Comparison of ENCODE assay signal across 2 fruit fly cellular contexts in the genomic region with DNA sequence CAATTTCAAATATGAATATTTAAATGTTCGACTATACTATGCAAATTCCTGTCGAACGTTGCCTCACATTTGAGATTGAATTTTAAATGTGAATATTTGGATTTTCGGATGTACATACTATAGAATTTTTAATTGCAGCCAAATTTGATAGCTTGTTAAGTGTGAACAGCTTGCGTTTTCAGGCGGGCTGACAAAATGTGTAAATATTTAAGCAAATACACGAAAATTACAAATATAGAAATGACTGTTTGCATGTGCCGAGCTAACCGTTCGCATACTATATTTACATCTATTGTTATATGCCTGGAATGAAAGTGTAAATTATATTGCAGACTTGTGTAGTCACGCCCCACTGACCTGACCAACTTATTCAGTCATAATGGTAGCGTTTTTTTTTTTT.
TF ChIP-seq lines count a peak whose summit lies in the region.

No protein-coding gene starts in this region.

- TF ChIP-seq CTCF in whole organism, embryonic (GFP tag; optimal IDR thresholded peaks at IDR 0.05; lab: Kevin White, UChicago) = no peak

TF ChIP-seq in whole organism, embryonic, 481 proteins besides CTCF, POLR2A, EP300 and RAD21 (continues in another document):
- no peak for TF ChIP-seq mirr (GFP tag; optimal IDR thresholded peaks at IDR 0.05; lab: Kevin White, UChicago)
- TF ChIP-seq CG1603 (tag; optimal IDR thresholded peaks at IDR 0.05; lab: Kevin White, UChicago) = peak; percentile 33
- peak; percentile 22 for TF ChIP-seq CG18619 (GFP tag; optimal IDR thresholded peaks at IDR 0.05; lab: Kevin White, UChicago)
- TF ChIP-seq Sry-β (GFP tag; optimal IDR thresholded peaks at IDR 0.05; lab: Kevin White, UChicago) = no peak
- TF ChIP-seq ATbp (GFP tag; optimal IDR thresholded peaks at IDR 0.05; lab: Kevin White, UChicago) = peak; percentile 61
- TF ChIP-seq CG10209 (GFP tag; optimal IDR thresholded peaks at IDR 0.05; lab: Kevin White, UChicago) = no peak
- TF ChIP-seq Fer1 (GFP tag; optimal IDR thresholded peaks at IDR 0.05; lab: Kevin White, UChicago) = peak; percentile 38
- peak; percentile 24 for TF ChIP-seq PHDP (tag; optimal IDR thresholded peaks at IDR 0.05; lab: Kevin White, UChicago)
- TF ChIP-seq CG7745 (tag; optimal IDR thresholded peaks at IDR 0.05; lab: Kevin White, UChicago) = no peak
- no peak for TF ChIP-seq CG1832 (GFP tag; optimal IDR thresholded peaks at IDR 0.05; lab: Kevin White, UChicago)
- TF ChIP-seq CG34376 (GFP tag; optimal IDR thresholded peaks at IDR 0.05; lab: Kevin White, UChicago) = no peak
- peak; percentile 14 for TF ChIP-seq Meics (GFP tag; optimal IDR thresholded peaks at IDR 0.05; lab: Kevin White, UChicago)
- TF ChIP-seq CG11456 (GFP tag; IDR thresholded peaks at IDR 0.05; lab: Robert Waterston, UW) = no peak
- TF ChIP-seq wdn (GFP tag; IDR thresholded peaks at IDR 0.05; lab: Robert Waterston, UW) = 0 out of 2 replicates have a peak, but pooled peaks have one; percentile 14
- TF ChIP-seq CG12071 (GFP tag; optimal IDR thresholded peaks at IDR 0.05; lab: Kevin White, UChicago) = peak; percentile 41
- peak; percentile 50 for TF ChIP-seq CG17568 (GFP tag; optimal IDR thresholded peaks at IDR 0.05; lab: Kevin White, UChicago)
- no peak for TF ChIP-seq odd (GFP tag; optimal IDR thresholded peaks at IDR 0.05; lab: Kevin White, UChicago)
- peak; percentile 25 for TF ChIP-seq Vsx1 (GFP tag; optimal IDR thresholded peaks at IDR 0.05; lab: Kevin White, UChicago)
- TF ChIP-seq zf30C (GFP tag; optimal IDR thresholded peaks at IDR 0.05; lab: Kevin White, UChicago) = no peak
- no peak for TF ChIP-seq fd96Cb (tag; optimal IDR thresholded peaks at IDR 0.05; lab: Kevin White, UChicago)
- TF ChIP-seq CG7987 (GFP tag; optimal IDR thresholded peaks at IDR 0.05; lab: Kevin White, UChicago) = peak; percentile 21
- TF ChIP-seq gcm (GFP tag; optimal IDR thresholded peaks at IDR 0.05; lab: Kevin White, UChicago) = no peak
- peak; percentile 25 for TF ChIP-seq caup (GFP tag; optimal IDR thresholded peaks at IDR 0.05; lab: Kevin White, UChicago; ENCODE audit: severe bottlenecking)
- TF ChIP-seq Dp (GFP tag; optimal IDR thresholded peaks at IDR 0.05; lab: Kevin White, UChicago) = no peak
- TF ChIP-seq Blimp-1 (GFP tag; optimal IDR thresholded peaks at IDR 0.05; lab: Kevin White, UChicago) = peak; percentile 9
- TF ChIP-seq fd64A (GFP tag; optimal IDR thresholded peaks at IDR 0.05; lab: Kevin White, UChicago) = peak; percentile 24
- TF ChIP-seq Asciz (GFP tag; optimal IDR thresholded peaks at IDR 0.05; lab: Kevin White, UChicago) = peak; percentile 51
- no peak for TF ChIP-seq Dref (GFP tag; IDR thresholded peaks at IDR 0.05; lab: Robert Waterston, UW)
- peak; percentile 59 for TF ChIP-seq lab (GFP tag; optimal IDR thresholded peaks at IDR 0.05; lab: Kevin White, UChicago)
- TF ChIP-seq CG15073 (GFP tag; optimal IDR thresholded peaks at IDR 0.05; lab: Kevin White, UChicago) = no peak
- no peak for TF ChIP-seq CG3726 (GFP tag; IDR thresholded peaks at IDR 0.05; lab: Robert Waterston, UW)
- TF ChIP-seq CG15514 (GFP tag; optimal IDR thresholded peaks at IDR 0.05; lab: Kevin White, UChicago) = peak; percentile 23
- TF ChIP-seq BtbVII (GFP tag; optimal IDR thresholded peaks at IDR 0.05; lab: Kevin White, UChicago) = peak; percentile 30
- peak; percentile 6 for TF ChIP-seq CG12659 (GFP tag; optimal IDR thresholded peaks at IDR 0.05; lab: Kevin White, UChicago)
- peak; percentile 28 for TF ChIP-seq org-1 (GFP tag; optimal IDR thresholded peaks at IDR 0.05; lab: Kevin White, UChicago)
- peak; percentile 15 for TF ChIP-seq CG6813 (GFP tag; optimal IDR thresholded peaks at IDR 0.05; lab: Kevin White, UChicago)
- TF ChIP-seq Med (GFP tag; lab: Kevin White, UChicago) = peak; percentile 79
- TF ChIP-seq knrl (GFP tag; IDR thresholded peaks at IDR 0.05; lab: Robert Waterston, UW; ENCODE audit: partially characterized antibody) = no peak
- no peak for TF ChIP-seq ase (GFP tag; IDR thresholded peaks at IDR 0.05; lab: Robert Waterston, UW)
- TF ChIP-seq Ada2b (GFP tag; IDR thresholded peaks at IDR 0.05; lab: Robert Waterston, UW) = no peak
- no peak for TF ChIP-seq luna (GFP tag; optimal IDR thresholded peaks at IDR 0.05; lab: Kevin White, UChicago)
- TF ChIP-seq unpg (GFP tag; optimal IDR thresholded peaks at IDR 0.05; lab: Kevin White, UChicago) = peak; percentile 28
- peak; percentile 13 for TF ChIP-seq MTF-1 (GFP tag; optimal IDR thresholded peaks at IDR 0.05; lab: Kevin White, UChicago; ENCODE audit: borderline replicate concordance)

TF ChIP-seq in whole organism, prepupa, 60 proteins besides CTCF, POLR2A, EP300 and RAD21:
- TF ChIP-seq fkh (GFP tag; optimal IDR thresholded peaks at IDR 0.05; lab: Kevin White, UChicago) = peak; percentile 82
- no peak for TF ChIP-seq CG1621 (tag; optimal IDR thresholded peaks at IDR 0.05; lab: Kevin White, UChicago)
TF ChIP-seq in whole organism, prepupa: peak in this region for 1.
